Fruit fly (Drosophila melanogaster) whole organism, embryonic: ENCODE measurements around the gene Myo10A.

Experiments used
- Asciz ChIP-seq: fragments of 200-800 bp; sonication (Bioruptor generic); optimal IDR thresholded peaks from 2 replicates; lab custom pipeline; 2017; ENCODE audit warnings: missing biosample characterization, mild to moderate bottlenecking, missing genetic modification characterization, missing genetic modification reagents
- Atf6 ChIP-seq: fragments of 200-800 bp; sonication (Bioruptor generic); IDR thresholded peaks from 2 replicates; pipeline ENCODE4 v1.3.6; 2022; ENCODE audit warnings: missing biosample characterization, missing genetic modification characterization
- CG11504 ChIP-seq: fragments of 200-800 bp; sonication (Bioruptor generic); optimal IDR thresholded peaks from 3 replicates; lab custom pipeline; 2019; ENCODE audit warnings: missing biosample characterization, mild to moderate bottlenecking, missing genetic modification characterization, moderate library complexity
- CG14014 ChIP-seq: fragments of 200-800 bp; sonication (Bioruptor generic); IDR thresholded peaks from 2 replicates; pipeline ENCODE4 v1.3.6; 2022; ENCODE audit warnings: missing biosample characterization, missing genetic modification characterization
- CG14441 ChIP-seq: fragments of 200-800 bp; sonication (Bioruptor generic); IDR thresholded peaks from 2 replicates; pipeline ENCODE4 v1.3.6; 2022; ENCODE audit warnings: missing biosample characterization, missing genetic modification characterization
- CG15479 ChIP-seq: fragments of 200-800 bp; sonication (Bioruptor generic); optimal IDR thresholded peaks from 3 replicates; lab custom pipeline; 2019; ENCODE audit warnings: missing biosample characterization, mild to moderate bottlenecking, missing genetic modification characterization, moderate library complexity
- CG1602 ChIP-seq: fragments of 200-800 bp; sonication (Bioruptor generic); optimal IDR thresholded peaks from 3 replicates; lab custom pipeline; 2016; ENCODE audit warnings: missing biosample characterization, missing genetic modification characterization
- CG1603 ChIP-seq: fragments of 200-800 bp; sonication (Bioruptor generic); optimal IDR thresholded peaks from 2 replicates; lab custom pipeline; 2019; ENCODE audit warnings: missing biosample characterization, mild to moderate bottlenecking, missing genetic modification characterization, moderate library complexity
- CG17829 ChIP-seq: fragments of 200-800 bp; optimal IDR thresholded peaks from 2 replicates; lab custom pipeline; 2019; ENCODE audit warnings: missing biosample characterization, mild to moderate bottlenecking, missing genetic modification characterization, moderate library complexity
- CG18599 ChIP-seq: fragments of 200-800 bp; sonication (Bioruptor generic); optimal IDR thresholded peaks from 3 replicates; lab custom pipeline; 2017; ENCODE audit warnings: missing biosample characterization, missing genetic modification characterization, mild to moderate bottlenecking, moderate library complexity, missing genetic modification reagents
- CG2875 ChIP-seq: fragments of 200-800 bp; sonication (Bioruptor generic); optimal IDR thresholded peaks from 2 replicates; lab custom pipeline; 2017; ENCODE audit warnings: missing biosample characterization, mild to moderate bottlenecking, missing genetic modification characterization, missing genetic modification reagents
- CG6813 ChIP-seq: fragments of 200-800 bp; sonication (Bioruptor generic); optimal IDR thresholded peaks from 2 replicates; lab custom pipeline; 2017; ENCODE audit warnings: missing biosample characterization, missing genetic modification characterization, mild to moderate bottlenecking, moderate library complexity, missing genetic modification reagents
- CG6854 ChIP-seq: fragments of 200-800 bp; sonication (Bioruptor generic); optimal IDR thresholded peaks from 3 replicates; lab custom pipeline; 2017; ENCODE audit warnings: missing biosample characterization, mild to moderate bottlenecking, missing genetic modification characterization
- CG8478 ChIP-seq: fragments of >200 bp; optimal IDR thresholded peaks from 2 replicates; lab custom pipeline; 2018
- CG8924 ChIP-seq: fragments of 200-800 bp; optimal IDR thresholded peaks from 3 replicates; lab custom pipeline; 2019; ENCODE audit warnings: missing biosample characterization, mild to moderate bottlenecking, missing genetic modification characterization, moderate library complexity
- CG9215 ChIP-seq: fragments of 200-800 bp; sonication (Bioruptor generic); IDR thresholded peaks from 2 replicates; pipeline ENCODE4 v1.3.6; 2022; ENCODE audit warnings: missing biosample characterization, missing genetic modification characterization
- CG9609 ChIP-seq: fragments of 200-800 bp; sonication (Bioruptor generic); optimal IDR thresholded peaks from 3 replicates; lab custom pipeline; 2016; ENCODE audit warnings: missing biosample characterization, missing genetic modification characterization
- CHES-1-like ChIP-seq: fragments of 200-800 bp; sonication (Bioruptor generic); optimal IDR thresholded peaks from 2 replicates; lab custom pipeline; 2016; ENCODE audit warnings: missing biosample characterization, missing genetic modification characterization
- Chrac-16 ChIP-seq: fragments of 200-800 bp; sonication (Bioruptor generic); optimal IDR thresholded peaks from 3 replicates; lab custom pipeline; 2016; ENCODE audit warnings: missing biosample characterization, missing genetic modification characterization
- Dfd ChIP-seq, 2 experiments: fragments of >200 bp; optimal IDR thresholded peaks; 2 replicates each; lab custom pipeline; 2017; ENCODE audit warnings: missing biosample characterization in 2 of 2, missing genetic modification characterization in 2 of 2
- Drgx ChIP-seq: fragments of 200-800 bp; sonication (Bioruptor generic); IDR thresholded peaks from 2 replicates; pipeline ENCODE4 v1.3.6; 2022; ENCODE audit warnings: missing biosample characterization, missing genetic modification characterization
- Eip74EF ChIP-seq, 2 experiments: fragments of 200-800 bp in 1 of 2; fragments of >200 bp in 1 of 2; sonication (Bioruptor generic) in 1 of 2; optimal IDR thresholded peaks; 2 replicates each; lab custom pipeline; 2017 to 2019; ENCODE audit warnings: missing biosample characterization in 2 of 2, missing genetic modification characterization in 2 of 2, mild to moderate bottlenecking in 1 of 2, moderate library complexity in 1 of 2
- GATAe ChIP-seq: fragments of 200-800 bp; sonication (Bioruptor generic); conservative IDR thresholded peaks from 2 replicates; pipeline ENCODE4 v1.3.6; 2022; ENCODE audit warnings: missing biosample characterization, missing genetic modification characterization
- Gsc ChIP-seq: fragments of 200-800 bp; sonication (Bioruptor generic); IDR thresholded peaks from 2 replicates; pipeline ENCODE4 v1.3.6; 2022; ENCODE audit warnings: missing biosample characterization, missing genetic modification characterization
- Kr ChIP-seq: fragments of 200-800 bp; sonication (Bioruptor generic); optimal IDR thresholded peaks from 2 replicates; lab custom pipeline; 2017; ENCODE audit warnings: missing biosample characterization, mild to moderate bottlenecking, missing genetic modification characterization
- Med ChIP-seq: fragments of 200-800 bp; sonication (Bioruptor generic); peaks from one replicate; lab custom pipeline; 2016; ENCODE audit warnings: missing biosample characterization, missing genetic modification characterization, mild to moderate bottlenecking, inconsistent platforms, moderate library complexity
- Optix ChIP-seq: fragments of 200-800 bp; sonication (Bioruptor generic); IDR thresholded peaks from 3 replicates; pipeline ENCODE4 v1.3.6; 2022; ENCODE audit warnings: missing biosample characterization, missing genetic modification characterization
- Pdp1 ChIP-seq, 2 experiments: fragments of 200-800 bp; sonication (Bioruptor generic); optimal IDR thresholded peaks; 3 replicates each; lab custom pipeline; 2016; ENCODE audit warnings: missing biosample characterization in 2 of 2, missing genetic modification characterization in 2 of 2, mild to moderate bottlenecking in 1 of 2, moderate library complexity in 1 of 2
- Taf1 ChIP-seq: fragments of 200-800 bp; sonication (Bioruptor generic); IDR thresholded peaks from 2 replicates; pipeline ENCODE4 v1.3.6; 2022; ENCODE audit warnings: missing biosample characterization, missing genetic modification characterization
- Xbp1 ChIP-seq: fragments of 200-800 bp; sonication (Bioruptor generic); optimal IDR thresholded peaks from 3 replicates; lab custom pipeline; 2016; ENCODE audit warnings: missing biosample characterization, mild to moderate bottlenecking, missing genetic modification characterization
- ap ChIP-seq: fragments of 200-800 bp; sonication (Bioruptor generic); IDR thresholded peaks from 2 replicates; pipeline ENCODE4 v1.3.6; 2022; ENCODE audit warnings: missing biosample characterization, missing genetic modification characterization
- ash1 ChIP-seq: fragments of 200-800 bp; sonication (Bioruptor generic); optimal IDR thresholded peaks from 2 replicates; lab custom pipeline; 2018; ENCODE audit warnings: missing biosample characterization, mild to moderate bottlenecking, missing genetic modification characterization
- bab2 ChIP-seq: fragments of 200-800 bp; sonication (Bioruptor generic); optimal IDR thresholded peaks from 2 replicates; lab custom pipeline; 2016; ENCODE audit warnings: missing biosample characterization, missing genetic modification characterization
- cg ChIP-seq: fragments of 200-800 bp; sonication (Bioruptor generic); optimal IDR thresholded peaks from 3 replicates; lab custom pipeline; 2019; ENCODE audit warnings: missing biosample characterization, mild to moderate bottlenecking, missing genetic modification characterization, moderate library complexity
- chn ChIP-seq: fragments of 200-800 bp; sonication (Bioruptor generic); optimal IDR thresholded peaks from 2 replicates; lab custom pipeline; 2016; ENCODE audit warnings: missing biosample characterization, missing genetic modification characterization
- dysf ChIP-seq: fragments of 200-800 bp; sonication (Bioruptor generic); IDR thresholded peaks from 3 replicates; pipeline ENCODE4 v1.3.6; 2022; ENCODE audit warnings: missing biosample characterization, missing genetic modification characterization
- fd3F ChIP-seq: fragments of 200-800 bp; sonication (Bioruptor generic); optimal IDR thresholded peaks from 2 replicates; lab custom pipeline; 2018; ENCODE audit warnings: missing biosample characterization, mild to moderate bottlenecking, missing genetic modification characterization, moderate library complexity
- gcm ChIP-seq: fragments of 200-800 bp; sonication (Bioruptor generic); optimal IDR thresholded peaks from 2 replicates; lab custom pipeline; 2019; ENCODE audit warnings: missing biosample characterization, mild to moderate bottlenecking, missing genetic modification characterization, moderate library complexity
- grau ChIP-seq: fragments of 200-800 bp; optimal IDR thresholded peaks from 3 replicates; lab custom pipeline; 2019; ENCODE audit warnings: missing biosample characterization, mild to moderate bottlenecking, missing genetic modification characterization, moderate library complexity
- jing ChIP-seq: fragments of 200-800 bp; sonication (Bioruptor generic); optimal IDR thresholded peaks from 2 replicates; lab custom pipeline; 2018; ENCODE audit warnings: missing biosample characterization, mild to moderate bottlenecking, missing genetic modification characterization
- lilli ChIP-seq: fragments of 200-800 bp; sonication (Bioruptor generic); optimal IDR thresholded peaks from 3 replicates; lab custom pipeline; 2016; ENCODE audit warnings: missing biosample characterization, missing genetic modification characterization
- pan ChIP-seq, 4 experiments: fragments of >200 bp in 3 of 4; fragments of 200-800 bp in 1 of 4; sonication (Bioruptor generic) in 1 of 4; optimal IDR thresholded peaks in 3 of 4; IDR thresholded peaks in 1 of 4; 2 replicates each; pipeline versions ENCODE4 v1.3.6 to Lab custom; 2017 to 2022; ENCODE audit warnings: missing biosample characterization in 2 of 4, missing genetic modification characterization in 2 of 4, mixed read lengths in 1 of 4
- pb ChIP-seq: fragments of 200-800 bp; sonication (Bioruptor generic); optimal IDR thresholded peaks from 3 replicates; lab custom pipeline; 2016; ENCODE audit warnings: missing biosample characterization, missing genetic modification characterization
- ranshi ChIP-seq: fragments of 200-800 bp; sonication (Bioruptor generic); IDR thresholded peaks from 2 replicates; pipeline ENCODE4 v1.3.6; 2022; ENCODE audit warnings: missing biosample characterization, missing genetic modification characterization
- row ChIP-seq: fragments of 200-800 bp; sonication (Bioruptor generic); IDR thresholded peaks from 3 replicates; pipeline ENCODE4 v1.3.6; 2022; ENCODE audit warnings: missing biosample characterization, missing genetic modification characterization
- sd ChIP-seq: fragments of 200-800 bp; sonication (Bioruptor generic); optimal IDR thresholded peaks from 3 replicates; lab custom pipeline; 2018; ENCODE audit warnings: missing biosample characterization, mild to moderate bottlenecking, missing genetic modification characterization, moderate library complexity
- sima ChIP-seq: fragments of 200-800 bp; sonication (Bioruptor generic); optimal IDR thresholded peaks from 2 replicates; lab custom pipeline; 2016; ENCODE audit warnings: missing biosample characterization, missing genetic modification characterization
- slou ChIP-seq: fragments of 200-800 bp; sonication (Bioruptor generic); optimal IDR thresholded peaks from 3 replicates; lab custom pipeline; 2016; ENCODE audit warnings: missing biosample characterization, missing genetic modification characterization
- tup ChIP-seq: fragments of 200-800 bp; sonication (Bioruptor generic); optimal IDR thresholded peaks from 2 replicates; lab custom pipeline; 2016; ENCODE audit warnings: missing biosample characterization, mild to moderate bottlenecking, missing genetic modification characterization, moderate library complexity
- z ChIP-seq: fragments of 200-800 bp; sonication (Bioruptor generic); IDR thresholded peaks from 3 replicates; pipeline ENCODE4 v1.3.6; 2022; ENCODE audit warnings: missing biosample characterization, missing genetic modification characterization

Myo10A gene

DNA sequence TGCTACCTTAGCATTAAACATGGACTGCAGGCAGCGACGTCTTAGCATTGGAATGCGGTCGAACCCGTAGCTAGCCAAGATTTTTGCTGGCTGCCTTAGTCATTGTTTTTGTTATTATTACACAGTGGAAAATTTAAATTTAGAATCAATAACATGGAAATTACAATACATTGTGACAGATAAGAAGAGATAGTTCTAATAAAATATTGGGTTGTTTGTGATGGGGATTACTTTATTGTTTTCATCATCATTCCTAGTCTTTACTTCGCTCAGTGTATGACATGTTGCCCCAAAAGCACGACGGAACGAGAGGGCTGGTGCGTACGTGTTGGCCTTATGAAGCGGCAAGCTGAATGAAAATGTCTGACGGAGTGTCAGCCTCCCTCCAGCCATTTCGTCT lies 6.0 kb downstream of the Myo10A start (continued):
- TF ChIP-seq Xbp1 (GFP tag; lab: Kevin White, UChicago) (peak; percentile 85), z (GFP tag; lab: Robert Waterston, UW) (0 out of 3 replicates have a peak, but pooled peaks have one; percentile 9), CG18599 (GFP tag; lab: Kevin White, UChicago) (peak; percentile 84), CG6813 (GFP tag; lab: Kevin White, UChicago) (peak; percentile 72), jing (GFP tag; lab: Kevin White, UChicago) (peak; percentile 63), Atf6 (GFP tag; lab: Robert Waterston, UW) (peak; percentile 80), Eip74EF (GFP tag; optimal IDR thresholded peaks at IDR 0.05; lab: Kevin White, UChicago) (peak in 1 of 2 experiments; percentile 80), sima (peak; percentile 15), ap (GFP tag; lab: Robert Waterston, UW) (peak; percentile 74), CG6854 (GFP tag; lab: Kevin White, UChicago) (peak; percentile 81), CG14014 (GFP tag; lab: Robert Waterston, UW) (peak; percentile 85), lilli (GFP tag; lab: Kevin White, UChicago) (peak; percentile 81), CG2875 (GFP tag; lab: Kevin White, UChicago) (peak; percentile 65), CG8478 (lab: Kevin White, UChicago) (no peak), grau (tag; lab: Kevin White, UChicago) (peak; percentile 86), CG11504 (tag; lab: Kevin White, UChicago) (peak; percentile 90), fd3F (GFP tag; lab: Kevin White, UChicago) (peak; percentile 77), CG17829 (tag; lab: Kevin White, UChicago) (peak; percentile 81), bab2 (peak; percentile 73), gcm (GFP tag; lab: Kevin White, UChicago) (peak; percentile 81), Pdp1 (GFP tag; optimal IDR thresholded peaks at IDR 0.05; lab: Kevin White, UChicago) (peak; percentile 78 to 82), Dfd (GFP tag; optimal IDR thresholded peaks at IDR 0.05; lab: Kevin White, UChicago) (no peak), CG1603 (tag; lab: Kevin White, UChicago) (peak; percentile 88), slou (no peak), Optix (peak; percentile 51; the same call in 1 of the 3 replicates), dysf (GFP tag; lab: Robert Waterston, UW) (peak; percentile 88), pan (optimal IDR thresholded peaks at IDR 0.05; lab: Kevin White, UChicago) (no peak), pan (GFP tag; optimal IDR thresholded peaks at IDR 0.05 in 1 of 2, IDR thresholded peaks at IDR 0.05 in 1 of 2) (peak in 1 of 2 experiments; percentile 91), Gsc (peak; percentile 44; the same call in 1 of the 2 replicates), Drgx (GFP tag; lab: Robert Waterston, UW) (peak; percentile 90), pb (GFP tag; lab: Kevin White, UChicago) (peak; percentile 66), Taf1 (peak; percentile 68; the same call in 1 of the 2 replicates), chn (GFP tag; lab: Kevin White, UChicago) (peak; percentile 42), CG9215 (GFP tag; lab: Robert Waterston, UW) (peak; percentile 51), Asciz (GFP tag; lab: Kevin White, UChicago) (peak; percentile 78), CG8924 (tag; lab: Kevin White, UChicago) (peak; percentile 88), CG1602 (GFP tag; lab: Kevin White, UChicago) (peak; percentile 67), cg (GFP tag; lab: Kevin White, UChicago) (no peak), tup (GFP tag; lab: Kevin White, UChicago) (peak; percentile 26), row (GFP tag; lab: Robert Waterston, UW) (peak; percentile 84), ash1 (GFP tag; lab: Kevin White, UChicago) (no peak), sd (tag; lab: Kevin White, UChicago) (peak; percentile 98), CG15479 (GFP tag; lab: Kevin White, UChicago) (no peak), CG9609 (GFP tag; lab: Kevin White, UChicago) (peak; percentile 67), ranshi (GFP tag; lab: Robert Waterston, UW) (peak; percentile 81), CHES-1-like (GFP tag; lab: Kevin White, UChicago) (peak; percentile 73), GATAe (no peak), CG14441 (peak; percentile 88), Med (peak; percentile 96), Chrac-16 (GFP tag; lab: Kevin White, UChicago) (peak; percentile 76), Kr (no peak)
